Fruit fly (Drosophila melanogaster): ENCODE data around the gene TwdlZ.

Gene TwdlZ

dm6 chrX:16691440-16691839, 46.5 kb upstream of the TwdlZ start (continued):
- TF ChIP-seq fd102C (GFP tag; optimal IDR thresholded peaks at IDR 0.05) (peak; percentile 25), CG32767 (GFP tag; IDR thresholded peaks at IDR 0.05) (peak; percentile 65; the same call in 1 of the 2 replicates), CG10267 (tag; optimal IDR thresholded peaks at IDR 0.05) (peak; percentile 78), esg (GFP tag; conservative IDR thresholded peaks at IDR 0.05) (peak; percentile 86), maf-S (GFP tag; optimal IDR thresholded peaks at IDR 0.05) (peak; percentile 73), gsb (GFP tag; IDR thresholded peaks at IDR 0.05) (peak; percentile 61; the same call in 1 of the 2 replicates), Deaf1 (tag; optimal IDR thresholded peaks at IDR 0.05) (peak; percentile 44), Asciz (GFP tag; optimal IDR thresholded peaks at IDR 0.05) (peak; percentile 82), CG5180 (GFP tag; optimal IDR thresholded peaks at IDR 0.05) (peak; percentile 72), CHES-1-like (GFP tag; optimal IDR thresholded peaks at IDR 0.05) (peak; percentile 69), CG8478 (optimal IDR thresholded peaks at IDR 0.05) (no peak), croc (GFP tag; conservative IDR thresholded peaks at IDR 0.05) (peak; percentile 83), insv (GFP tag; optimal IDR thresholded peaks at IDR 0.05) (no peak), amos (GFP tag; IDR thresholded peaks at IDR 0.05; ENCODE audit: partially characterized antibody) (no peak), CG8944 (GFP tag; optimal IDR thresholded peaks at IDR 0.05) (peak; percentile 84), lbe (GFP tag; optimal IDR thresholded peaks at IDR 0.05) (no peak), klu (GFP tag; IDR thresholded peaks at IDR 0.05) (peak; percentile 72; the same call in 1 of the 2 replicates), Aef1 (GFP tag; IDR thresholded peaks at IDR 0.05) (peak; percentile 80), chm (GFP tag; IDR thresholded peaks at IDR 0.05) (peak; percentile 93), ATbp (GFP tag; optimal IDR thresholded peaks at IDR 0.05) (peak; percentile 89), Blimp-1 (GFP tag; optimal IDR thresholded peaks at IDR 0.05) (peak; percentile 82), jumu (GFP tag; optimal IDR thresholded peaks at IDR 0.05) (peak; percentile 87), seq (GFP tag; IDR thresholded peaks at IDR 0.05) (peak; percentile 84), CG16815 (GFP tag; optimal IDR thresholded peaks at IDR 0.05) (peak; percentile 76), rib (GFP tag; IDR thresholded peaks at IDR 0.05) (peak; percentile 40; the same call in 1 of the 2 replicates), ewg (GFP tag; optimal IDR thresholded peaks at IDR 0.05) (peak; percentile 81), CG2875 (GFP tag; optimal IDR thresholded peaks at IDR 0.05) (peak; percentile 87), zfh1 (GFP tag; IDR thresholded peaks at IDR 0.05) (peak; percentile 94), repo (GFP tag; optimal IDR thresholded peaks at IDR 0.05) (peak; percentile 82), dpn (GFP tag; optimal IDR thresholded peaks at IDR 0.05) (peak; percentile 82 to 89), CG11695 (GFP tag; IDR thresholded peaks at IDR 0.05) (peak; percentile 83), Lpt (GFP tag; optimal IDR thresholded peaks at IDR 0.05) (no peak), CG14965 (GFP tag; optimal IDR thresholded peaks at IDR 0.05; ENCODE audit: borderline replicate concordance) (peak; percentile 28), zf30C (GFP tag; optimal IDR thresholded peaks at IDR 0.05) (no peak), Atf3 (GFP tag; optimal IDR thresholded peaks at IDR 0.05) (peak; percentile 82), Fer1 (GFP tag; optimal IDR thresholded peaks at IDR 0.05) (peak; percentile 65), otp (GFP tag; IDR thresholded peaks at IDR 0.05) (peak; percentile 87), BEAF-32 (GFP tag; optimal IDR thresholded peaks at IDR 0.05) (no peak), CG15269 (tag; optimal IDR thresholded peaks at IDR 0.05) (peak; percentile 82), sc (optimal IDR thresholded peaks at IDR 0.05) (no peak), sc (GFP tag; optimal IDR thresholded peaks at IDR 0.05) (peak; percentile 81), sima (GFP tag; optimal IDR thresholded peaks at IDR 0.05) (peak; percentile 48), Neu2 (GFP tag; optimal IDR thresholded peaks at IDR 0.05; ENCODE audit: borderline replicate concordance) (no peak), ase (GFP tag; IDR thresholded peaks at IDR 0.05) (peak; percentile 79; the same call in 2 of the 3 replicates), Dip2 (GFP tag; IDR thresholded peaks at IDR 0.05) (no peak), CG9609 (GFP tag; optimal IDR thresholded peaks at IDR 0.05) (peak; percentile 82), CG3726 (GFP tag; IDR thresholded peaks at IDR 0.05) (peak; percentile 84), cwo (GFP tag; optimal IDR thresholded peaks at IDR 0.05) (peak; percentile 55), zen2 (GFP tag; IDR thresholded peaks at IDR 0.05; ENCODE audit: partially characterized antibody) (no peak), CG1233 (GFP tag; optimal IDR thresholded peaks at IDR 0.05) (peak; percentile 77), Sox102F (GFP tag; optimal IDR thresholded peaks at IDR 0.05) (peak; percentile 93)

All from whole organism, embryonic.